Fruit fly (Drosophila melanogaster) whole organism, embryonic: Measurements from ENCODE around the gene RpL27A.

Experiments
- Asciz ChIP-seq: fragments of 200-800 bp; sonication (Bioruptor generic); optimal IDR thresholded peaks from 2 replicates; lab custom pipeline; 2017; ENCODE audit warnings: missing biosample characterization, mild to moderate bottlenecking, missing genetic modification characterization, missing genetic modification reagents
- B-H2 ChIP-seq: fragments of 200-800 bp; sonication (Bioruptor generic); optimal IDR thresholded peaks from 2 replicates; lab custom pipeline; 2018; ENCODE audit warnings: missing biosample characterization, mild to moderate bottlenecking, missing genetic modification characterization
- CG10147 ChIP-seq: fragments of 200-800 bp; sonication (Bioruptor generic); optimal IDR thresholded peaks from 2 replicates; lab custom pipeline; 2019; ENCODE audit warnings: missing biosample characterization, mild to moderate bottlenecking, missing genetic modification characterization, moderate library complexity
- CG10267 ChIP-seq: fragments of 200-800 bp; sonication (Bioruptor generic); optimal IDR thresholded peaks from 2 replicates; lab custom pipeline; 2018; ENCODE audit warnings: missing biosample characterization, mild to moderate bottlenecking, missing genetic modification characterization, moderate library complexity
- CG11560 ChIP-seq: fragments of 200-800 bp; sonication (Bioruptor generic); IDR thresholded peaks from 3 replicates; pipeline ENCODE4 v1.3.6; 2022; ENCODE audit warnings: missing biosample characterization, missing genetic modification characterization
- CG12236 ChIP-seq: fragments of 200-800 bp; sonication (Bioruptor generic); optimal IDR thresholded peaks from 2 replicates; lab custom pipeline; 2016; ENCODE audit warnings: missing biosample characterization, missing genetic modification characterization
- CG14050 ChIP-seq: fragments of 200-800 bp; sonication (Bioruptor generic); IDR thresholded peaks from 3 replicates; pipeline ENCODE4 v1.3.6; 2022; ENCODE audit warnings: missing biosample characterization, missing genetic modification characterization
- CG15011 ChIP-seq: fragments of 200-800 bp; sonication (Bioruptor generic); optimal IDR thresholded peaks from 3 replicates; lab custom pipeline; 2018; ENCODE audit warnings: missing biosample characterization, mild to moderate bottlenecking, missing genetic modification characterization
- CG15601 ChIP-seq: fragments of 200-800 bp; sonication (Bioruptor generic); optimal IDR thresholded peaks from 3 replicates; lab custom pipeline; 2019; ENCODE audit warnings: missing biosample characterization, mild to moderate bottlenecking, missing genetic modification characterization, moderate library complexity
- CG1602 ChIP-seq: fragments of 200-800 bp; sonication (Bioruptor generic); optimal IDR thresholded peaks from 3 replicates; lab custom pipeline; 2016; ENCODE audit warnings: missing biosample characterization, missing genetic modification characterization
- CG17612 ChIP-seq: fragments of 200-800 bp; sonication (Bioruptor generic); IDR thresholded peaks from 2 replicates; pipeline ENCODE4 v1.3.6; 2022; ENCODE audit warnings: missing biosample characterization, missing genetic modification characterization
- CG18764 ChIP-seq: fragments of 200-800 bp; sonication (Bioruptor generic); optimal IDR thresholded peaks from 3 replicates; lab custom pipeline; 2016; ENCODE audit warnings: missing biosample characterization, missing genetic modification characterization
- CG3726 ChIP-seq: fragments of 200-800 bp; sonication (Bioruptor generic); IDR thresholded peaks from 3 replicates; pipeline ENCODE4, ENCODE4 v1.3.6; 2022; ENCODE audit warnings: missing biosample characterization, missing genetic modification characterization
- CG3838 ChIP-seq: fragments of 200-800 bp; sonication (Bioruptor generic); optimal IDR thresholded peaks from 3 replicates; lab custom pipeline; 2016; ENCODE audit warnings: missing biosample characterization, missing genetic modification characterization
- CG4328 ChIP-seq: fragments of 200-800 bp; sonication (Bioruptor generic); optimal IDR thresholded peaks from 3 replicates; lab custom pipeline; 2017; ENCODE audit warnings: missing biosample characterization, missing genetic modification reagents, missing genetic modification characterization
- CG4854 ChIP-seq: fragments of 200-800 bp; sonication (Bioruptor generic); optimal IDR thresholded peaks from 2 replicates; lab custom pipeline; 2016; ENCODE audit warnings: missing biosample characterization, missing genetic modification characterization, inconsistent platforms
- CG6813 ChIP-seq: fragments of 200-800 bp; sonication (Bioruptor generic); optimal IDR thresholded peaks from 2 replicates; lab custom pipeline; 2017; ENCODE audit warnings: missing biosample characterization, missing genetic modification characterization, mild to moderate bottlenecking, moderate library complexity, missing genetic modification reagents
- CG6854 ChIP-seq: fragments of 200-800 bp; sonication (Bioruptor generic); optimal IDR thresholded peaks from 3 replicates; lab custom pipeline; 2017; ENCODE audit warnings: missing biosample characterization, mild to moderate bottlenecking, missing genetic modification characterization
- CG7745 ChIP-seq: fragments of 200-800 bp; sonication (Bioruptor generic); optimal IDR thresholded peaks from 2 replicates; lab custom pipeline; 2018; ENCODE audit warnings: missing biosample characterization, mild to moderate bottlenecking, missing genetic modification characterization, moderate library complexity
- CG7839 ChIP-seq: fragments of 200-800 bp; sonication (Bioruptor generic); optimal IDR thresholded peaks from 3 replicates; lab custom pipeline; 2018; ENCODE audit warnings: missing biosample characterization, mild to moderate bottlenecking, missing genetic modification characterization, moderate library complexity
- CG9215 ChIP-seq: fragments of 200-800 bp; sonication (Bioruptor generic); IDR thresholded peaks from 2 replicates; pipeline ENCODE4 v1.3.6; 2022; ENCODE audit warnings: missing biosample characterization, missing genetic modification characterization
- CG9817 ChIP-seq: fragments of 200-800 bp; sonication (Bioruptor generic); optimal IDR thresholded peaks from 2 replicates; lab custom pipeline; 2018; ENCODE audit warnings: missing biosample characterization, mild to moderate bottlenecking, missing genetic modification characterization, moderate library complexity
- D19A ChIP-seq: fragments of 200-800 bp; optimal IDR thresholded peaks from 3 replicates; lab custom pipeline; 2019; ENCODE audit warnings: missing biosample characterization, mild to moderate bottlenecking, missing genetic modification characterization, moderate library complexity
- Dip2 ChIP-seq: fragments of 200-800 bp; sonication (Bioruptor generic); IDR thresholded peaks from 2 replicates; pipeline ENCODE4 v1.3.6; 2022; ENCODE audit warnings: missing biosample characterization, missing genetic modification characterization
- Elba2 ChIP-seq: fragments of 200-800 bp; sonication (Bioruptor generic); optimal IDR thresholded peaks from 3 replicates; lab custom pipeline; 2016; ENCODE audit warnings: missing biosample characterization, missing genetic modification characterization
- Ets65A ChIP-seq: fragments of 200-800 bp; sonication (Bioruptor generic); peaks from one replicate; lab custom pipeline; 2016; ENCODE audit warnings: missing biosample characterization, missing genetic modification characterization
- HLH3B ChIP-seq: fragments of 200-800 bp; sonication (Bioruptor generic); IDR thresholded peaks from 2 replicates; pipeline ENCODE4 v1.3.6; 2022; ENCODE audit warnings: missing biosample characterization, missing genetic modification characterization
- Lpt ChIP-seq: fragments of >200 bp; optimal IDR thresholded peaks from 2 replicates; lab custom pipeline; 2018; ENCODE audit warnings: missing biosample characterization, missing genetic modification characterization
- Max ChIP-seq: fragments of 200-800 bp; sonication (Bioruptor generic); optimal IDR thresholded peaks from 2 replicates; lab custom pipeline; 2016; ENCODE audit warnings: missing biosample characterization, mild to moderate bottlenecking, missing genetic modification characterization
- Mrtf ChIP-seq: fragments of 200-800 bp; sonication (Bioruptor generic); IDR thresholded peaks from 3 replicates; pipeline ENCODE4 v1.3.6; 2022; ENCODE audit warnings: missing biosample characterization, missing genetic modification characterization
- Myb ChIP-seq: fragments of 200-800 bp; sonication (Bioruptor generic); optimal IDR thresholded peaks from 2 replicates; lab custom pipeline; 2016; ENCODE audit warnings: missing biosample characterization, missing genetic modification characterization
- NK7.1 ChIP-seq: fragments of 200-800 bp; sonication (Bioruptor generic); optimal IDR thresholded peaks from 3 replicates; lab custom pipeline; 2016; ENCODE audit warnings: missing biosample characterization, missing genetic modification characterization
- Pdp1 ChIP-seq, 2 experiments: fragments of 200-800 bp; sonication (Bioruptor generic); optimal IDR thresholded peaks; 3 replicates each; lab custom pipeline; 2016; ENCODE audit warnings: missing biosample characterization in 2 of 2, missing genetic modification characterization in 2 of 2, mild to moderate bottlenecking in 1 of 2, moderate library complexity in 1 of 2
- al ChIP-seq: fragments of 200-800 bp; sonication (Bioruptor generic); IDR thresholded peaks from 2 replicates; pipeline ENCODE4 v1.3.6; 2022; ENCODE audit warnings: missing biosample characterization, missing genetic modification characterization
- aop ChIP-seq: fragments of 200-800 bp; sonication (Bioruptor generic); IDR thresholded peaks from 2 replicates; pipeline ENCODE4 v1.3.6; 2022; ENCODE audit warnings: missing biosample characterization, missing genetic modification characterization
- ash1 ChIP-seq: fragments of 200-800 bp; sonication (Bioruptor generic); optimal IDR thresholded peaks from 2 replicates; lab custom pipeline; 2018; ENCODE audit warnings: missing biosample characterization, mild to moderate bottlenecking, missing genetic modification characterization
- bsh ChIP-seq, 2 experiments: fragments of 200-800 bp; sonication (Bioruptor generic); optimal IDR thresholded peaks; 2 replicates each; lab custom pipeline; 2017 to 2018; ENCODE audit warnings: mild to moderate bottlenecking in 2 of 2, missing biosample characterization in 2 of 2, missing genetic modification characterization in 2 of 2, moderate library complexity in 1 of 2
- caup ChIP-seq: fragments of 200-800 bp; sonication (Bioruptor generic); optimal IDR thresholded peaks from 3 replicates; lab custom pipeline; 2017; ENCODE audit warnings: missing biosample characterization, mild to moderate bottlenecking, missing genetic modification characterization, moderate library complexity; ENCODE audit not compliant: severe bottlenecking
- crp ChIP-seq, 2 experiments: fragments of 200-800 bp; sonication (Bioruptor generic); optimal IDR thresholded peaks; 2 replicates in 1 of 2; 3 replicates in 1 of 2; lab custom pipeline; 2017; ENCODE audit warnings: missing biosample characterization in 2 of 2, missing genetic modification characterization in 2 of 2, mild to moderate bottlenecking in 1 of 2, moderate library complexity in 1 of 2
- esg ChIP-seq: fragments of 200-800 bp; sonication (Bioruptor generic); conservative IDR thresholded peaks from 2 replicates; pipeline ENCODE4 v1.3.6; 2022; ENCODE audit warnings: missing biosample characterization, missing genetic modification characterization
- eyg ChIP-seq: fragments of 200-800 bp; sonication (Bioruptor generic); optimal IDR thresholded peaks from 3 replicates; lab custom pipeline; 2016; ENCODE audit warnings: missing biosample characterization, missing genetic modification characterization
- fd3F ChIP-seq: fragments of 200-800 bp; sonication (Bioruptor generic); optimal IDR thresholded peaks from 2 replicates; lab custom pipeline; 2018; ENCODE audit warnings: missing biosample characterization, mild to moderate bottlenecking, missing genetic modification characterization, moderate library complexity
- ftz-f1 ChIP-seq: fragments of 200-800 bp; sonication (Bioruptor generic); optimal IDR thresholded peaks from 2 replicates; lab custom pipeline; 2016; ENCODE audit warnings: missing biosample characterization, missing genetic modification characterization
- gem ChIP-seq: fragments of 200-800 bp; sonication (Bioruptor generic); optimal IDR thresholded peaks from 2 replicates; lab custom pipeline; 2019; ENCODE audit warnings: missing biosample characterization, mild to moderate bottlenecking, missing genetic modification characterization, moderate library complexity
- grn ChIP-seq: fragments of 200-800 bp; sonication (Bioruptor generic); optimal IDR thresholded peaks from 3 replicates; lab custom pipeline; 2017; ENCODE audit warnings: missing biosample characterization, missing genetic modification characterization
- kay ChIP-seq: fragments of 200-800 bp; sonication (Bioruptor generic); optimal IDR thresholded peaks from 2 replicates; lab custom pipeline; 2016; ENCODE audit warnings: missing biosample characterization, missing genetic modification characterization
- lilli ChIP-seq: fragments of 200-800 bp; sonication (Bioruptor generic); optimal IDR thresholded peaks from 3 replicates; lab custom pipeline; 2016; ENCODE audit warnings: missing biosample characterization, missing genetic modification characterization
- luna ChIP-seq: fragments of 200-800 bp; sonication (Bioruptor generic); optimal IDR thresholded peaks from 2 replicates; lab custom pipeline; 2016; ENCODE audit warnings: missing biosample characterization, missing genetic modification characterization
- pho ChIP-seq: fragments of 200-800 bp; sonication (Bioruptor generic); optimal IDR thresholded peaks from 2 replicates; lab custom pipeline; 2016; ENCODE audit warnings: missing biosample characterization, missing genetic modification characterization
- stc ChIP-seq: fragments of 200-800 bp; sonication (Bioruptor generic); IDR thresholded peaks from 2 replicates; pipeline ENCODE4 v1.3.6; 2022; ENCODE audit warnings: missing biosample characterization, missing genetic modification characterization
- sug ChIP-seq: fragments of 200-800 bp; optimal IDR thresholded peaks from 2 replicates; lab custom pipeline; 2019; ENCODE audit warnings: missing biosample characterization, mild to moderate bottlenecking, missing genetic modification characterization, moderate library complexity

RpL27A gene

dm6 chr2L:4448582-4449016 lies 9.6 kb downstream of the RpL27A start, which contains the start of gene MFS18 (continued):
- TF ChIP-seq Lpt (GFP tag; lab: Kevin White, UChicago) (no peak), Ets65A (GFP tag; lab: Kevin White, UChicago) (peak; percentile 98), Max (GFP tag; lab: Kevin White, UChicago) (peak; percentile 99), Pdp1 (GFP tag; optimal IDR thresholded peaks at IDR 0.05; lab: Kevin White, UChicago) (peak; percentile 85 to 87), CG6813 (GFP tag; lab: Kevin White, UChicago) (peak; percentile 98), ftz-f1 (GFP tag; lab: Kevin White, UChicago) (peak; percentile 65), kay (peak; percentile 91), Myb (GFP tag; lab: Kevin White, UChicago) (peak; percentile 88), eyg (GFP tag; lab: Kevin White, UChicago) (peak; percentile 85), aop (peak; percentile 93), lilli (GFP tag; lab: Kevin White, UChicago) (peak; percentile 99), CG7839 (tag; lab: Kevin White, UChicago) (peak; percentile 98), gem (peak; percentile 98), bsh (GFP tag; optimal IDR thresholded peaks at IDR 0.05; lab: Kevin White, UChicago) (peak; percentile 67 to 97), crp (GFP tag; optimal IDR thresholded peaks at IDR 0.05; lab: Kevin White, UChicago) (peak; percentile 56 to 77), CG15601 (tag; lab: Kevin White, UChicago) (peak; percentile 91), sug (tag; lab: Kevin White, UChicago) (peak; percentile 82), Elba2 (peak; percentile 72), CG15011 (GFP tag; lab: Kevin White, UChicago) (peak; percentile 97), al (peak; percentile 99), CG3726 (peak; percentile 99), CG11560 (tag; lab: Robert Waterston, UW) (peak; percentile 98), B-H2 (peak; percentile 92), ash1 (GFP tag; lab: Kevin White, UChicago) (peak; percentile 90), CG4854 (peak; percentile 89), stc (GFP tag; lab: Robert Waterston, UW) (peak; percentile 100), luna (GFP tag; lab: Kevin White, UChicago) (peak; percentile 73), Asciz (peak; percentile 99), NK7.1 (GFP tag; lab: Kevin White, UChicago) (peak; percentile 92), caup (GFP tag; lab: Kevin White, UChicago) (peak; percentile 97), CG14050 (GFP tag; lab: Robert Waterston, UW) (peak; percentile 98), HLH3B (GFP tag; lab: Robert Waterston, UW) (peak; percentile 99), CG10267 (tag; lab: Kevin White, UChicago) (peak; percentile 98), CG1602 (GFP tag; lab: Kevin White, UChicago) (peak; percentile 97), CG7745 (tag; lab: Kevin White, UChicago) (peak; percentile 43), CG4328 (GFP tag; lab: Kevin White, UChicago) (peak; percentile 91), CG17612 (GFP tag; lab: Robert Waterston, UW) (peak; percentile 98), CG3838 (GFP tag; lab: Kevin White, UChicago) (peak; percentile 92), CG18764 (peak; percentile 99), CG9817 (tag; lab: Kevin White, UChicago) (peak; percentile 87), D19A (tag; lab: Kevin White, UChicago) (peak; percentile 88), CG12236 (GFP tag; lab: Kevin White, UChicago) (peak; percentile 31), Mrtf (peak; percentile 96), grn (peak; percentile 74), Dip2 (GFP tag; lab: Robert Waterston, UW) (peak; percentile 70), pho (peak; percentile 87), CG6854 (peak; percentile 97), fd3F (GFP tag; lab: Kevin White, UChicago) (peak; percentile 89), CG10147 (GFP tag; lab: Kevin White, UChicago) (peak; percentile 87), CG9215 (peak; percentile 97), esg (GFP tag; lab: Robert Waterston, UW) (peak; percentile 99)
